Worm (Caenorhabditis elegans): Measurements from ENCODE around the gene C25E10.11.

Gene C25E10.11

ce11 chrV:9088758-9089157 is 30.2 kb upstream of the C25E10.11 start (continued):
- TF ChIP-seq F10E7.11 (tag; optimal IDR thresholded peaks at IDR 0.05) (no peak), lin-35 (GFP tag; optimal IDR thresholded peaks at IDR 0.05) (no peak), ceh-91 (GFP tag; IDR thresholded peaks at IDR 0.05) (no peak), nfyb-1 (GFP tag; IDR thresholded peaks at IDR 0.05) (peak; percentile 32), let-607 (tag; optimal IDR thresholded peaks at IDR 0.05) (peak in 1 of 2 experiments; percentile 19), pbrm-1 (GFP tag; IDR thresholded peaks at IDR 0.05) (0 out of 2 replicates have a peak, but pooled peaks have one; percentile 52), T07F8.4 (tag; optimal IDR thresholded peaks at IDR 0.05) (no peak), tbp1 (GFP tag; optimal IDR thresholded peaks at IDR 0.05) (peak; percentile 21), unc-130 (GFP tag; optimal IDR thresholded peaks at IDR 0.05) (no peak), dox-1 (GFP tag; IDR thresholded peaks at IDR 0.05) (peak; percentile 87), mcd-1 (GFP tag; IDR thresholded peaks at IDR 0.05) (no peak; the same call in 1 of the 2 replicates), ceh-100 (GFP tag; IDR thresholded peaks at IDR 0.05) (peak; percentile 14; the same call in 1 of the 2 replicates), lin-26 (GFP tag; IDR thresholded peaks at IDR 0.05) (peak; percentile 37; the same call in 1 of the 2 replicates), egl-44 (GFP tag; IDR thresholded peaks at IDR 0.05) (0 out of 2 replicates have a peak, but pooled peaks have one; percentile 20), dpff-1 (tag; optimal IDR thresholded peaks at IDR 0.05) (no peak), ccch-3 (GFP tag; optimal IDR thresholded peaks at IDR 0.05) (no peak), ztf-26 (tag; optimal IDR thresholded peaks at IDR 0.05) (peak; percentile 48), cebp-2 (GFP tag; IDR thresholded peaks at IDR 0.05) (0 out of 2 replicates have a peak, but pooled peaks have one; percentile 5), ztf-22 (GFP tag; optimal IDR thresholded peaks at IDR 0.05) (no peak), sea-2 (GFP tag; IDR thresholded peaks at IDR 0.05) (no peak), hmg-20 (GFP tag; IDR thresholded peaks at IDR 0.05) (no peak), hmg-1.2 (GFP tag; IDR thresholded peaks at IDR 0.05) (peak; percentile 34; the same call in 1 of the 2 replicates), zfh-2 (GFP tag; conservative IDR thresholded peaks at IDR 0.05) (no peak), Y95B8A.8 (GFP tag; IDR thresholded peaks at IDR 0.05) (no peak), lin-40 (tag; optimal IDR thresholded peaks at IDR 0.05) (no peak), cebp-1 (GFP tag; IDR thresholded peaks at IDR 0.05) (no peak), cebp-1 (tag; optimal IDR thresholded peaks at IDR 0.05) (peak; percentile 10), efl-1 (GFP tag; optimal IDR thresholded peaks at IDR 0.05) (no peak), repo-1 (tag; optimal IDR thresholded peaks at IDR 0.05) (peak; percentile 10)

- TF ChIP-seq egl-44 (GFP tag; IDR thresholded peaks at IDR 0.05): peak; percentile 70; the same call in 1 of the 2 replicates
- 0 out of 2 replicates have a peak, but pooled peaks have one; percentile 21 for TF ChIP-seq madf-3 (GFP tag; IDR thresholded peaks at IDR 0.05)
- TF ChIP-seq snpc-1.1 (tag; optimal IDR thresholded peaks at IDR 0.05; ENCODE audit: insufficient read depth): peak; percentile 5
- TF ChIP-seq hmg-1.2 (GFP tag; IDR thresholded peaks at IDR 0.05): peak; percentile 21; the same call in 1 of the 2 replicates
- peak; percentile 89 for TF ChIP-seq dox-1 (GFP tag; IDR thresholded peaks at IDR 0.05)
- TF ChIP-seq Y56A3A.18 (GFP tag; IDR thresholded peaks at IDR 0.05): 0 out of 2 replicates have a peak, but pooled peaks have one; percentile 29
- TF ChIP-seq attf-6 (GFP tag; IDR thresholded peaks at IDR 0.05): peak; percentile 89
- TF ChIP-seq ceh-40 (GFP tag; IDR thresholded peaks at IDR 0.05): peak; percentile 24; the same call in 1 of the 2 replicates
- peak; percentile 22; the same call in 1 of the 2 replicates for TF ChIP-seq mcd-1 (GFP tag; IDR thresholded peaks at IDR 0.05)
- TF ChIP-seq ekl-4 (GFP tag; IDR thresholded peaks at IDR 0.05): peak; percentile 76
- 0 out of 2 replicates have a peak, but pooled peaks have one; percentile 15 for TF ChIP-seq pbrm-1 (GFP tag; IDR thresholded peaks at IDR 0.05)
- peak; percentile 52; the same call in 1 of the 2 replicates for TF ChIP-seq madf-6 (GFP tag; IDR thresholded peaks at IDR 0.05)
- 0 out of 2 replicates have a peak, but pooled peaks have one; percentile 21 for TF ChIP-seq ceh-100 (GFP tag; IDR thresholded peaks at IDR 0.05)
- TF ChIP-seq nfyb-1 (GFP tag; IDR thresholded peaks at IDR 0.05): peak; percentile 54; the same call in 1 of the 2 replicates
Observed at ce11 chrV:9086650-9087049, 28.1 kb upstream of the C25E10.11 start.
